Fruit fly (Drosophila melanogaster): ENCODE results near the gene mura.

mura gene

dm6 chr3R:9527907-9528842 is 23.4 kb downstream of the mura start (continued):
- peak; percentile 86 for TF ChIP-seq p53 (GFP tag; optimal IDR thresholded peaks at IDR 0.05)
- TF ChIP-seq eyg (GFP tag; optimal IDR thresholded peaks at IDR 0.05), result peak; percentile 90
- TF ChIP-seq CG6765 (GFP tag; optimal IDR thresholded peaks at IDR 0.05), result peak; percentile 91
- TF ChIP-seq CG12104 (GFP tag; optimal IDR thresholded peaks at IDR 0.05), result peak; percentile 76
- peak; percentile 70 for TF ChIP-seq ap (GFP tag; IDR thresholded peaks at IDR 0.05)
- peak; percentile 95 for TF ChIP-seq sens (GFP tag)
- TF ChIP-seq dm (GFP tag; optimal IDR thresholded peaks at IDR 0.05), result peak; percentile 54
- no peak for TF ChIP-seq amos (GFP tag; IDR thresholded peaks at IDR 0.05; ENCODE audit: partially characterized antibody)
- TF ChIP-seq CrebB (tag; optimal IDR thresholded peaks at IDR 0.05), result peak; percentile 75
- TF ChIP-seq az2 (GFP tag; optimal IDR thresholded peaks at IDR 0.05), result peak; percentile 74
- no peak for TF ChIP-seq oc (tag; optimal IDR thresholded peaks at IDR 0.05)
- peak; percentile 84; the same call in 2 of the 3 replicates for TF ChIP-seq C15 (GFP tag; IDR thresholded peaks at IDR 0.05)
- TF ChIP-seq fd3F (GFP tag; optimal IDR thresholded peaks at IDR 0.05), result peak; percentile 78
- TF ChIP-seq CG2712 (tag; optimal IDR thresholded peaks at IDR 0.05), result peak; percentile 81
- TF ChIP-seq Trl (optimal IDR thresholded peaks at IDR 0.05), result no peak
- peak; percentile 96 for TF ChIP-seq Trl (GFP tag; optimal IDR thresholded peaks at IDR 0.05)
- TF ChIP-seq ssp (GFP tag; IDR thresholded peaks at IDR 0.05), result peak; percentile 74
- peak; percentile 12 for TF ChIP-seq CG1529 (GFP tag; optimal IDR thresholded peaks at IDR 0.05)
- peak; percentile 83 for TF ChIP-seq shn (GFP tag; optimal IDR thresholded peaks at IDR 0.05)
- peak; percentile 95 for TF ChIP-seq Hmr (GFP tag; optimal IDR thresholded peaks at IDR 0.05)
- peak; percentile 87 for TF ChIP-seq Atf6 (GFP tag; IDR thresholded peaks at IDR 0.05)
- TF ChIP-seq CG15073 (GFP tag; optimal IDR thresholded peaks at IDR 0.05), result peak; percentile 4
- TF ChIP-seq CG8281 (tag; optimal IDR thresholded peaks at IDR 0.05), result peak; percentile 62
- TF ChIP-seq Usf (GFP tag; optimal IDR thresholded peaks at IDR 0.05), result peak; percentile 3
- TF ChIP-seq Deaf1 (tag; optimal IDR thresholded peaks at IDR 0.05), result peak; percentile 66
- peak; percentile 71 for TF ChIP-seq Awh (GFP tag; IDR thresholded peaks at IDR 0.05)
- TF ChIP-seq sug (tag; optimal IDR thresholded peaks at IDR 0.05), result peak; percentile 78
- TF ChIP-seq CG17328 (GFP tag; IDR thresholded peaks at IDR 0.05), result peak; percentile 76
- peak; percentile 89 for TF ChIP-seq tin (GFP tag; optimal IDR thresholded peaks at IDR 0.05)
- TF ChIP-seq fd64A (GFP tag; optimal IDR thresholded peaks at IDR 0.05), result peak; percentile 26
- TF ChIP-seq NC2β (GFP tag; optimal IDR thresholded peaks at IDR 0.05), result peak; percentile 84
- peak; percentile 78 for TF ChIP-seq CG10959 (GFP tag; IDR thresholded peaks at IDR 0.05)
- peak; percentile 92 for TF ChIP-seq schlank (tag; optimal IDR thresholded peaks at IDR 0.05)
- TF ChIP-seq salm (tag; optimal IDR thresholded peaks at IDR 0.05), result peak; percentile 65
- peak; percentile 85 for TF ChIP-seq MTF-1 (GFP tag; optimal IDR thresholded peaks at IDR 0.05; ENCODE audit: borderline replicate concordance)
- TF ChIP-seq CG9609 (GFP tag; optimal IDR thresholded peaks at IDR 0.05), result peak; percentile 73
- TF ChIP-seq CG7372 (GFP tag; IDR thresholded peaks at IDR 0.05), result peak; percentile 85
- no peak for TF ChIP-seq prd (optimal IDR thresholded peaks at IDR 0.05)
- peak; percentile 92 for TF ChIP-seq prd (GFP tag; IDR thresholded peaks at IDR 0.05)
- no peak for TF ChIP-seq HLHmδ (GFP tag; optimal IDR thresholded peaks at IDR 0.05)
- TF ChIP-seq CG7786 (GFP tag; optimal IDR thresholded peaks at IDR 0.05), result peak; percentile 87
- TF ChIP-seq CG10565 (GFP tag; optimal IDR thresholded peaks at IDR 0.05), result peak; percentile 58
- TF ChIP-seq CkIIα-i1 (GFP tag; IDR thresholded peaks at IDR 0.05), result peak; percentile 66
- peak; percentile 90 for TF ChIP-seq Xrp1 (GFP tag; IDR thresholded peaks at IDR 0.05)
- TF ChIP-seq CG8765 (GFP tag; IDR thresholded peaks at IDR 0.05), result peak; percentile 64; the same call in 1 of the 2 replicates
- peak; percentile 73 for TF ChIP-seq CG12942 (GFP tag; optimal IDR thresholded peaks at IDR 0.05)
- peak; percentile 77 for TF ChIP-seq Myb (GFP tag; optimal IDR thresholded peaks at IDR 0.05)
- TF ChIP-seq sd (tag; optimal IDR thresholded peaks at IDR 0.05), result peak; percentile 85
- peak; percentile 76 for TF ChIP-seq CG3847 (GFP tag; IDR thresholded peaks at IDR 0.05)
- TF ChIP-seq ara (GFP tag; IDR thresholded peaks at IDR 0.05), result peak; percentile 74
